Fruit fly (Drosophila melanogaster): ENCODE data around the gene Fpgs1.

Gene Fpgs1

dm6 chrX:12613248-12613805, 1.7 kb downstream of the Fpgs1 start:
- TF ChIP-seq usp (GFP tag; optimal IDR thresholded peaks at IDR 0.05): no peak
- no peak for TF ChIP-seq jim (GFP tag; optimal IDR thresholded peaks at IDR 0.05)
- TF ChIP-seq Myc (optimal IDR thresholded peaks at IDR 0.05): no peak
- no peak for TF ChIP-seq Hr78 (GFP tag; optimal IDR thresholded peaks at IDR 0.05)
- no peak for TF ChIP-seq N (GFP tag; optimal IDR thresholded peaks at IDR 0.05)
- TF ChIP-seq dl (GFP tag; optimal IDR thresholded peaks at IDR 0.05; ENCODE audit: insufficient read depth in 1 of 2, partially characterized antibody in 2 of 2): no peak
- no peak for TF ChIP-seq sv (GFP tag; optimal IDR thresholded peaks at IDR 0.05)
- TF ChIP-seq sage (GFP tag; optimal IDR thresholded peaks at IDR 0.05): no peak
- TF ChIP-seq Rel (GFP tag; optimal IDR thresholded peaks at IDR 0.05): no peak
- no peak for TF ChIP-seq Rel (tag; optimal IDR thresholded peaks at IDR 0.05)
- no peak for TF ChIP-seq ey (GFP tag; optimal IDR thresholded peaks at IDR 0.05)
- TF ChIP-seq psq (GFP tag; optimal IDR thresholded peaks at IDR 0.05): no peak
- TF ChIP-seq HLH106 (tag; optimal IDR thresholded peaks at IDR 0.05): no peak
- no peak for TF ChIP-seq OdsH (GFP tag; optimal IDR thresholded peaks at IDR 0.05)
- no peak for TF ChIP-seq tai (GFP tag; optimal IDR thresholded peaks at IDR 0.05)

- TF ChIP-seq tai (GFP tag; optimal IDR thresholded peaks at IDR 0.05) (no peak), Myc (optimal IDR thresholded peaks at IDR 0.05) (no peak), br (GFP tag; optimal IDR thresholded peaks at IDR 0.05) (no peak), CG32264 (GFP tag; optimal IDR thresholded peaks at IDR 0.05) (no peak), usp (GFP tag; optimal IDR thresholded peaks at IDR 0.05) (no peak), rgr (GFP tag; optimal IDR thresholded peaks at IDR 0.05) (no peak), sv (GFP tag; optimal IDR thresholded peaks at IDR 0.05) (no peak), Abd-B (GFP tag; optimal IDR thresholded peaks at IDR 0.05) (no peak), Mio (GFP tag; optimal IDR thresholded peaks at IDR 0.05) (no peak)
Observed at dm6 chrX:12615752-12616366, 4.2 kb downstream of the Fpgs1 start, which contains the start of gene CG11085. Gene CG11085, plus strand, starts transcription at chrX:12616316.

- no peak for TF ChIP-seq woc (GFP tag; optimal IDR thresholded peaks at IDR 0.05)
- no peak for TF ChIP-seq lola (GFP tag; optimal IDR thresholded peaks at IDR 0.05)
- no peak for TF ChIP-seq pan (optimal IDR thresholded peaks at IDR 0.05)
- no peak for TF ChIP-seq sage (GFP tag; optimal IDR thresholded peaks at IDR 0.05)
- TF ChIP-seq sv (GFP tag; optimal IDR thresholded peaks at IDR 0.05): no peak
- TF ChIP-seq dmrt93B (GFP tag; optimal IDR thresholded peaks at IDR 0.05): no peak
- no peak for TF ChIP-seq N (GFP tag; optimal IDR thresholded peaks at IDR 0.05)
- TF ChIP-seq Hr83 (GFP tag; optimal IDR thresholded peaks at IDR 0.05; ENCODE audit: poor library complexity, severe bottlenecking): no peak
- TF ChIP-seq CG9705 (GFP tag; optimal IDR thresholded peaks at IDR 0.05): no peak
- TF ChIP-seq Vsx2 (GFP tag; optimal IDR thresholded peaks at IDR 0.05; ENCODE audit: partially characterized antibody): no peak
- TF ChIP-seq Jra (GFP tag; optimal IDR thresholded peaks at IDR 0.05): no peak
Observed at dm6 chrX:12621640-12622039, 10.0 kb downstream of the Fpgs1 start.

- TF ChIP-seq Abd-B (GFP tag; optimal IDR thresholded peaks at IDR 0.05) (no peak), OdsH (GFP tag; optimal IDR thresholded peaks at IDR 0.05) (no peak), h (GFP tag; optimal IDR thresholded peaks at IDR 0.05) (no peak), Hr83 (GFP tag; optimal IDR thresholded peaks at IDR 0.05; ENCODE audit: poor library complexity, severe bottlenecking) (no peak), N (GFP tag; optimal IDR thresholded peaks at IDR 0.05) (no peak), woc (GFP tag; optimal IDR thresholded peaks at IDR 0.05) (no peak), dl (GFP tag; optimal IDR thresholded peaks at IDR 0.05; ENCODE audit: insufficient read depth in 1 of 2, partially characterized antibody in 2 of 2) (no peak), dmrt93B (GFP tag; optimal IDR thresholded peaks at IDR 0.05) (no peak), usp (GFP tag; optimal IDR thresholded peaks at IDR 0.05) (no peak), Mio (GFP tag; optimal IDR thresholded peaks at IDR 0.05) (no peak), Dif (GFP tag; optimal IDR thresholded peaks at IDR 0.05; ENCODE audit: partially characterized antibody) (no peak), ey (GFP tag; optimal IDR thresholded peaks at IDR 0.05) (no peak)
Observed at dm6 chrX:12623992-12624391, 12.3 kb downstream of the Fpgs1 start, which contains the start of gene CG15728. Gene CG15728, plus strand, starts transcription at chrX:12624292.

- TF ChIP-seq br (GFP tag; optimal IDR thresholded peaks at IDR 0.05): no peak
- TF ChIP-seq Dfd (GFP tag; optimal IDR thresholded peaks at IDR 0.05): no peak
Observed at dm6 chrX:12625594-12626274, 14.1 kb downstream of the Fpgs1 start.

All from whole organism, wandering third instar larva.